Worm (Caenorhabditis elegans) whole organism, midembryonic: ENCODE measurements around the gene ttc-7.

Source experiments
- flt-1 ChIP-seq: fragments of 200-800 bp; sonication (Bioruptor generic); IDR thresholded peaks from 2 replicates; pipeline ENCODE4 v1.3.6; 2022; ENCODE audit warnings: missing genetic modification characterization, missing compliant biosample characterization
- tab-1 ChIP-seq: fragments of 200-800 bp; sonication (Bioruptor generic); IDR thresholded peaks from 2 replicates; pipeline ENCODE4 v1.3.6; 2022; ENCODE audit warnings: missing genetic modification characterization, missing compliant biosample characterization
- ztf-23 ChIP-seq: fragments of 200-800 bp; sonication (Bioruptor generic); IDR thresholded peaks from 2 replicates; pipeline ENCODE4 v1.3.6; 2022; ENCODE audit warnings: missing genetic modification reagents, missing genetic modification characterization, missing compliant biosample characterization

DNA sequence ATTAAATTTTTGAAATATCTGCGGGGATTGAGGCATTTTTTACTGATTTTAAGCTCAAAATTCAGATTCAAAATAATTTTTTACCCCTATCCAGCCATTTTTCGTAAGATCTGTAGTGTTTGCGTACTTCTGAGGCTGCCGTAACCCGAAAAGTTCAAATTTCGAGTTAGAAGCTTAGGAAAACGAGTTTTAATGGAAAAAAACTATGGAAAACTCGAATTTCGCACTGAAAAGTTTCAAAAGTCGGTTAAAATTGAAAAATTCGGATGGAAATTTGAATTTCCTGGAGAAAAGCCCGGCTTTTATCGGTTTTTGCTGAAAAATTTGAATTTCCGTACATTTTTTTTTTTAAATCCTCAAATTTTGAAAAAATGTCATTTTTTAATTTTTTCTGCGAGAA lies 43.7 kb downstream of the ttc-7 start:
- TF ChIP-seq ztf-23 (GFP tag; lab: Robert Waterston, UW) = no peak
- TF ChIP-seq tab-1 (GFP tag; lab: Robert Waterston, UW) = no peak
- no peak for TF ChIP-seq flt-1
